Worm (Caenorhabditis elegans) whole organism, L4 larva: Measurements from ENCODE around the gene Y59A8B.25.

Experiments used
- ama-1 ChIP-seq: fragments of 150-350 bp; optimal IDR thresholded peaks from 2 replicates; lab custom pipeline; 2014; ENCODE audit warnings: inconsistent platforms, mixed read lengths
- ceh-28 ChIP-seq: fragments of 150-350 bp; optimal IDR thresholded peaks from 2 replicates; lab custom pipeline; 2014; ENCODE audit warnings: missing biosample characterization, missing genetic modification reagents, missing genetic modification characterization
- ces-1 ChIP-seq: fragments of 150-350 bp; sonication (generic microtip); optimal IDR thresholded peaks from 4 replicates; lab custom pipeline; 2014; ENCODE audit warnings: missing biosample characterization, missing genetic modification reagents, missing genetic modification characterization
- daf-12 ChIP-seq: fragments of 150-350 bp; optimal IDR thresholded peaks from 2 replicates; lab custom pipeline; 2014; ENCODE audit warnings: missing biosample characterization, missing genetic modification reagents, missing genetic modification characterization
- daf-8 ChIP-seq: fragments of 200-800 bp; sonication (Bioruptor generic); IDR thresholded peaks from 2 replicates; pipeline ENCODE4 v1.3.6; 2022; ENCODE audit warnings: missing genetic modification characterization, missing compliant biosample characterization
- dmd-6 ChIP-seq: fragments of 200-800 bp; sonication (Bioruptor generic); IDR thresholded peaks from 2 replicates; pipeline ENCODE4 v1.3.6; 2022; ENCODE audit warnings: missing genetic modification reagents, missing genetic modification characterization, missing compliant biosample characterization
- dpl-1 ChIP-seq: fragments of 150-350 bp; optimal IDR thresholded peaks from 2 replicates; lab custom pipeline; 2014; ENCODE audit warnings: missing biosample characterization, missing genetic modification reagents, missing genetic modification characterization
- egl-27 ChIP-seq: sonication (generic microtip); optimal IDR thresholded peaks from 3 replicates; lab custom pipeline; 2017; ENCODE audit warnings: missing biosample characterization, missing genetic modification reagents, missing genetic modification characterization
- fos-1 ChIP-seq: fragments of 150-350 bp; optimal IDR thresholded peaks from 2 replicates; lab custom pipeline; 2014; ENCODE audit warnings: missing biosample characterization, missing genetic modification characterization
- lin-29 ChIP-seq: fragments of 200-800 bp; sonication (Bioruptor generic); IDR thresholded peaks from 2 replicates; pipeline ENCODE4 v1.3.6; 2022; ENCODE audit warnings: missing genetic modification reagents, missing genetic modification characterization, missing compliant biosample characterization
- nhr-25 ChIP-seq: sonication (generic microtip); optimal IDR thresholded peaks from 2 replicates; lab custom pipeline; 2017; ENCODE audit warnings: missing genetic modification characterization, mild to moderate bottlenecking, missing compliant biosample characterization, antibody characterized with exemption, moderate library complexity, borderline replicate concordance; ENCODE audit not compliant: insufficient read depth
- nhr-77 ChIP-seq: fragments of 150-350 bp; optimal IDR thresholded peaks from 2 replicates; lab custom pipeline; 2014; ENCODE audit warnings: missing biosample characterization, missing genetic modification characterization
- snpc-4 ChIP-seq: fragments of 150-350 bp; optimal IDR thresholded peaks from 2 replicates; lab custom pipeline; 2014; ENCODE audit warnings: missing biosample characterization, missing genetic modification characterization
- unc-62 ChIP-seq, 3 experiments: fragments of 150-350 bp in 1 of 3; sonication (generic microtip); optimal IDR thresholded peaks in 2 of 3; peaks in 1 of 3; 1 replicate in 1 of 3; 2 replicates in 2 of 3; lab custom pipeline; 2014 to 2017; ENCODE audit warnings: missing biosample characterization in 3 of 3, missing genetic modification characterization in 3 of 3, missing genetic modification reagents in 3 of 3, missing genotype in 1 of 3

DNA sequence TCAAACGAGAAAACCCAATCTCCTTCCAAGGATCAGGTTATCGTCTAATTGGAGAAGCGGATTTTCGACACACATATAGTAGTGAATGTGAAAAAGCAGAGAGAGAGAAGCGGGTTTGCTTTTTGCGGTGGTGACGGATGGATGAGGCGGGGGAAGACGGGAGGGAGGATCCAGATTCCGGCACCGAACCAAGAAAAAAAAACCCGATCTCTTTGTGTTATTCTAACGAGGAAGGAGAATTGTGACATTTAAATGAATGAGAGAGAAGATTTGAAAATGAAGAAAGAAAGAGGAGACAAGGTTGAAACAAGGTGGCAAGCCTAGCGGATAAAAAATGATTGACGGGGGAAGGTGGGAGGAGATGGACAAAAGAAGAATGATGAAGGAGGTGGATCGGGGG is 51.3 kb downstream of the Y59A8B.25 start:
- TF ChIP-seq dpl-1 (GFP tag; lab: Kevin White, UChicago) (no peak), nhr-77 (no peak), fos-1 (tag; lab: Kevin White, UChicago) (no peak), lin-29 (no peak), unc-62 (GFP tag; optimal IDR thresholded peaks at IDR 0.05 in 1 of 2; lab: Kevin White, UChicago) (no peak), unc-62 (tag; optimal IDR thresholded peaks at IDR 0.05; lab: Kevin White, UChicago) (no peak), ces-1 (GFP tag; lab: Kevin White, UChicago) (no peak), egl-27 (tag; lab: Kevin White, UChicago) (no peak), ceh-28 (no peak), snpc-4 (tag; lab: Kevin White, UChicago) (no peak), dmd-6 (GFP tag; lab: Robert Waterston, UW) (no peak), daf-8 (GFP tag; lab: Robert Waterston, UW) (no peak), nhr-25 (no peak), daf-12 (no peak), ama-1 (lab: Kevin White, UChicago) (no peak)
